Fruit fly (Drosophila melanogaster) whole organism, embryonic: ENCODE measurements around the gene tra.

ENCODE experiments used
- BEAF-32 ChIP-seq: fragments of 200-800 bp; sonication (Bioruptor generic); optimal IDR thresholded peaks from 3 replicates; lab custom pipeline; 2017; ENCODE audit warnings: missing biosample characterization, missing genetic modification characterization, mild to moderate bottlenecking, moderate library complexity, missing genetic modification reagents
- CG10267 ChIP-seq: fragments of 200-800 bp; sonication (Bioruptor generic); optimal IDR thresholded peaks from 2 replicates; lab custom pipeline; 2018; ENCODE audit warnings: missing biosample characterization, mild to moderate bottlenecking, missing genetic modification characterization, moderate library complexity
- CG10274 ChIP-seq: fragments of 200-800 bp; sonication (Bioruptor generic); optimal IDR thresholded peaks from 3 replicates; lab custom pipeline; 2017; ENCODE audit warnings: missing biosample characterization, mild to moderate bottlenecking, missing genetic modification characterization
- CG10543 ChIP-seq: fragments of 200-800 bp; sonication (Bioruptor generic); optimal IDR thresholded peaks from 3 replicates; lab custom pipeline; 2017; ENCODE audit warnings: missing biosample characterization, mild to moderate bottlenecking, missing genetic modification characterization, moderate library complexity
- CG11398 ChIP-seq: fragments of 200-800 bp; sonication (Bioruptor generic); optimal IDR thresholded peaks from 2 replicates; lab custom pipeline; 2016; ENCODE audit warnings: missing biosample characterization, missing genetic modification characterization
- CG12104 ChIP-seq: fragments of 200-800 bp; sonication (Bioruptor generic); optimal IDR thresholded peaks from 3 replicates; lab custom pipeline; 2016; ENCODE audit warnings: missing biosample characterization, missing genetic modification characterization
- CG14014 ChIP-seq: fragments of 200-800 bp; sonication (Bioruptor generic); IDR thresholded peaks from 2 replicates; pipeline ENCODE4 v1.3.6; 2022; ENCODE audit warnings: missing biosample characterization, missing genetic modification characterization
- CG14441 ChIP-seq: fragments of 200-800 bp; sonication (Bioruptor generic); IDR thresholded peaks from 2 replicates; pipeline ENCODE4 v1.3.6; 2022; ENCODE audit warnings: missing biosample characterization, missing genetic modification characterization
- CG14667 ChIP-seq: fragments of 200-800 bp; sonication (Bioruptor generic); IDR thresholded peaks from 2 replicates; pipeline ENCODE4 v1.3.6; 2022; ENCODE audit warnings: missing biosample characterization, missing genetic modification characterization
- CG15073 ChIP-seq: fragments of 200-800 bp; sonication (Bioruptor generic); optimal IDR thresholded peaks from 2 replicates; lab custom pipeline; 2016; ENCODE audit warnings: missing biosample characterization, missing genetic modification characterization
- CG15601 ChIP-seq: fragments of 200-800 bp; sonication (Bioruptor generic); optimal IDR thresholded peaks from 3 replicates; lab custom pipeline; 2019; ENCODE audit warnings: missing biosample characterization, mild to moderate bottlenecking, missing genetic modification characterization, moderate library complexity
- CG17359 ChIP-seq: fragments of 200-800 bp; sonication (Bioruptor generic); optimal IDR thresholded peaks from 3 replicates; lab custom pipeline; 2018; ENCODE audit warnings: missing biosample characterization, mild to moderate bottlenecking, missing genetic modification characterization, moderate library complexity
- CG1832 ChIP-seq: fragments of 200-800 bp; sonication (Bioruptor generic); optimal IDR thresholded peaks from 2 replicates; lab custom pipeline; 2017; ENCODE audit warnings: missing biosample characterization, mild to moderate bottlenecking, missing genetic modification characterization, inconsistent platforms
- CG2129 ChIP-seq: fragments of 200-800 bp; sonication (Bioruptor generic); IDR thresholded peaks from 2 replicates; pipeline ENCODE4 v1.3.6; 2022; ENCODE audit warnings: missing biosample characterization, missing genetic modification characterization; ENCODE audit not compliant: partially characterized antibody
- CG31388 ChIP-seq: fragments of 200-800 bp; sonication (Bioruptor generic); optimal IDR thresholded peaks from 2 replicates; lab custom pipeline; 2016; ENCODE audit warnings: missing biosample characterization, missing genetic modification characterization
- CG32772 ChIP-seq: fragments of 200-800 bp; sonication (Bioruptor generic); IDR thresholded peaks from 2 replicates; pipeline ENCODE4 v1.3.6; 2022; ENCODE audit warnings: missing biosample characterization, missing genetic modification characterization
- CG3838 ChIP-seq: fragments of 200-800 bp; sonication (Bioruptor generic); optimal IDR thresholded peaks from 3 replicates; lab custom pipeline; 2016; ENCODE audit warnings: missing biosample characterization, missing genetic modification characterization
- CG4360 ChIP-seq: fragments of 200-800 bp; sonication (Bioruptor generic); IDR thresholded peaks from 2 replicates; pipeline ENCODE4 v1.3.6; 2022; ENCODE audit warnings: missing biosample characterization, missing genetic modification characterization
- CG4424 ChIP-seq: fragments of 200-800 bp; sonication (Bioruptor generic); optimal IDR thresholded peaks from 3 replicates; lab custom pipeline; 2016; ENCODE audit warnings: missing biosample characterization, missing genetic modification characterization
- CG6683 ChIP-seq: fragments of 200-800 bp; sonication (Bioruptor generic); optimal IDR thresholded peaks from 2 replicates; lab custom pipeline; 2017; ENCODE audit warnings: missing biosample characterization, mild to moderate bottlenecking, missing genetic modification characterization, missing genetic modification reagents
- CG7372 ChIP-seq: fragments of 200-800 bp; sonication (Bioruptor generic); IDR thresholded peaks from 2 replicates; pipeline ENCODE4 v1.3.6; 2022; ENCODE audit warnings: missing biosample characterization, missing genetic modification characterization
- CG7839 ChIP-seq: fragments of 200-800 bp; sonication (Bioruptor generic); optimal IDR thresholded peaks from 3 replicates; lab custom pipeline; 2018; ENCODE audit warnings: missing biosample characterization, mild to moderate bottlenecking, missing genetic modification characterization, moderate library complexity
- CG9727 ChIP-seq: fragments of 200-800 bp; sonication (Bioruptor generic); optimal IDR thresholded peaks from 3 replicates; lab custom pipeline; 2017; ENCODE audit warnings: missing biosample characterization, mild to moderate bottlenecking, missing genetic modification characterization
- Drgx ChIP-seq: fragments of 200-800 bp; sonication (Bioruptor generic); IDR thresholded peaks from 2 replicates; pipeline ENCODE4 v1.3.6; 2022; ENCODE audit warnings: missing biosample characterization, missing genetic modification characterization
- Ets97D ChIP-seq: fragments of 200-800 bp; sonication (Bioruptor generic); optimal IDR thresholded peaks from 3 replicates; lab custom pipeline; 2016; ENCODE audit warnings: missing biosample characterization, missing genetic modification characterization
- Fer2 ChIP-seq: fragments of 200-800 bp; sonication (Bioruptor generic); optimal IDR thresholded peaks from 2 replicates; lab custom pipeline; 2018; ENCODE audit warnings: missing biosample characterization, mild to moderate bottlenecking, missing genetic modification characterization, moderate library complexity
- Hmr ChIP-seq: fragments of 200-800 bp; sonication (Bioruptor generic); optimal IDR thresholded peaks from 3 replicates; lab custom pipeline; 2017; ENCODE audit warnings: mild to moderate bottlenecking, missing biosample characterization, missing genetic modification reagents, missing genetic modification characterization
- Hr39 ChIP-seq: fragments of >200 bp; optimal IDR thresholded peaks from 2 replicates; lab custom pipeline; 2017
- Kr ChIP-seq: fragments of 200-800 bp; sonication (Bioruptor generic); optimal IDR thresholded peaks from 2 replicates; lab custom pipeline; 2017; ENCODE audit warnings: missing biosample characterization, mild to moderate bottlenecking, missing genetic modification characterization
- Mad ChIP-seq: fragments of 200-800 bp; sonication (Bioruptor generic); optimal IDR thresholded peaks from 2 replicates; lab custom pipeline; 2016; ENCODE audit warnings: missing biosample characterization, missing genetic modification characterization
- Med ChIP-seq: fragments of 200-800 bp; sonication (Bioruptor generic); peaks from one replicate; lab custom pipeline; 2016; ENCODE audit warnings: missing biosample characterization, missing genetic modification characterization, mild to moderate bottlenecking, inconsistent platforms, moderate library complexity
- NC2β ChIP-seq: fragments of 200-800 bp; sonication (Bioruptor generic); optimal IDR thresholded peaks from 2 replicates; lab custom pipeline; 2016; ENCODE audit warnings: missing biosample characterization, missing genetic modification characterization
- YL-1 ChIP-seq: fragments of 200-800 bp; sonication (Bioruptor generic); optimal IDR thresholded peaks from 3 replicates; lab custom pipeline; 2017; ENCODE audit warnings: missing biosample characterization, mild to moderate bottlenecking, missing genetic modification characterization
- bigmax ChIP-seq: fragments of 200-800 bp; sonication (Bioruptor generic); optimal IDR thresholded peaks from 2 replicates; lab custom pipeline; 2018; ENCODE audit warnings: missing biosample characterization, mild to moderate bottlenecking, missing genetic modification characterization
- cas ChIP-seq: fragments of 200-800 bp; sonication (Bioruptor generic); IDR thresholded peaks from 2 replicates; pipeline ENCODE4 v1.3.6; 2022; ENCODE audit warnings: missing biosample characterization, missing genetic modification characterization
- danr ChIP-seq: fragments of 200-800 bp; sonication (Bioruptor generic); IDR thresholded peaks from 2 replicates; pipeline ENCODE4 v1.3.6; 2022; ENCODE audit warnings: missing biosample characterization, missing genetic modification characterization
- en ChIP-seq: fragments of 200-800 bp; sonication (Bioruptor generic); optimal IDR thresholded peaks from 2 replicates; lab custom pipeline; 2016; ENCODE audit warnings: missing biosample characterization, missing genetic modification characterization
- fu2 ChIP-seq: fragments of 200-800 bp; sonication (Bioruptor generic); optimal IDR thresholded peaks from 2 replicates; lab custom pipeline; 2016; ENCODE audit warnings: missing biosample characterization, missing genetic modification characterization
- gsb-n ChIP-seq: fragments of 200-800 bp; sonication (Bioruptor generic); optimal IDR thresholded peaks from 3 replicates; lab custom pipeline; 2018; ENCODE audit warnings: missing biosample characterization, mild to moderate bottlenecking, missing genetic modification characterization
- kay ChIP-seq: fragments of 200-800 bp; sonication (Bioruptor generic); optimal IDR thresholded peaks from 2 replicates; lab custom pipeline; 2016; ENCODE audit warnings: missing biosample characterization, missing genetic modification characterization
- lola ChIP-seq, 3 experiments: fragments of >200 bp in 2 of 3; fragments of 200-800 bp in 1 of 3; sonication (Bioruptor generic) in 1 of 3; optimal IDR thresholded peaks; 2 replicates each; lab custom pipeline; 2017 to 2019; ENCODE audit warnings: missing biosample characterization in 3 of 3, missing genetic modification characterization in 3 of 3, mild to moderate bottlenecking in 1 of 3, moderate library complexity in 1 of 3
- mld ChIP-seq: fragments of 200-800 bp; sonication (Bioruptor generic); IDR thresholded peaks from 3 replicates; pipeline ENCODE4 v1.3.6; 2022; ENCODE audit warnings: missing biosample characterization, missing genetic modification characterization; ENCODE audit not compliant: partially characterized antibody
- nerfin-1 ChIP-seq: fragments of 200-800 bp; sonication (Bioruptor generic); optimal IDR thresholded peaks from 3 replicates; lab custom pipeline; 2019; ENCODE audit warnings: missing biosample characterization, mild to moderate bottlenecking, missing genetic modification characterization, moderate library complexity
- pnt ChIP-seq: fragments of 200-800 bp; sonication (Bioruptor generic); optimal IDR thresholded peaks from 3 replicates; lab custom pipeline; 2016; ENCODE audit warnings: missing biosample characterization, missing genetic modification characterization
- ro ChIP-seq: fragments of 200-800 bp; sonication (Bioruptor generic); IDR thresholded peaks from 2 replicates; pipeline ENCODE4 v1.3.6; 2022; ENCODE audit warnings: missing biosample characterization, missing genetic modification characterization
- ssp ChIP-seq: fragments of 200-800 bp; sonication (Bioruptor generic); IDR thresholded peaks from 2 replicates; pipeline ENCODE4 v1.3.6; 2022; ENCODE audit warnings: missing biosample characterization, missing genetic modification characterization
- stc ChIP-seq: fragments of 200-800 bp; sonication (Bioruptor generic); IDR thresholded peaks from 2 replicates; pipeline ENCODE4 v1.3.6; 2022; ENCODE audit warnings: missing biosample characterization, missing genetic modification characterization
- tin ChIP-seq: fragments of 200-800 bp; sonication (Bioruptor generic); optimal IDR thresholded peaks from 3 replicates; lab custom pipeline; 2016; ENCODE audit warnings: missing biosample characterization, missing genetic modification characterization
- tll ChIP-seq, 2 experiments: fragments of 200-800 bp in 1 of 2; fragments of >200 bp in 1 of 2; sonication (Bioruptor generic) in 1 of 2; optimal IDR thresholded peaks; 2 replicates each; lab custom pipeline; 2017 to 2019; ENCODE audit warnings: missing biosample characterization in 2 of 2, missing genetic modification characterization in 2 of 2, mild to moderate bottlenecking in 1 of 2, moderate library complexity in 1 of 2
- toy ChIP-seq: fragments of 200-800 bp; sonication (Bioruptor generic); IDR thresholded peaks from 2 replicates; pipeline ENCODE4 v1.3.6; 2022; ENCODE audit warnings: missing biosample characterization, missing genetic modification characterization
- trh ChIP-seq: fragments of 200-800 bp; sonication (Bioruptor generic); optimal IDR thresholded peaks from 2 replicates; lab custom pipeline; 2016; ENCODE audit warnings: missing biosample characterization, missing genetic modification characterization
- yki ChIP-seq: fragments of >200 bp; optimal IDR thresholded peaks from 3 replicates; lab custom pipeline; 2018

Gene tra

DNA sequence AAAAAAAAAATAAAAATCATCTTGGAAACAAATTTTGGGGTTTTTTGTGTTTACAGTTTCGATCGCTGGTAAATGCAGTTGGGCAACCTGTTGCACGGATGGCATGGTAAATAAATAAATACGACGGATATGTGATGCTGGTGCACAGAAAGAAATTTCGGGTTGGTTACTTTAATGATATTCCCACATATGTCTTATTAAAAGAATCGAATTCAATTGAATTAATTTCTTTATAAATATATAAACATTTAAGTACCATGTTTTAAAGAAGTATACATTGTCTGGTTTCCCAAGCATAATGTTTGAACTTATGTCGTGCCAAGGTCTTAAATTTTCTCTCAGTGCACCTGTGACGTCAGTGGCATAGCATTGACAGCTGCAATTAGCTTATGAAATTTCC lies 23.4 kb downstream of the tra start (continued):
- TF ChIP-seq CG31388 (GFP tag; lab: Kevin White, UChicago) (no peak), Hmr (GFP tag; lab: Kevin White, UChicago) (no peak), CG7839 (peak; percentile 73), CG10274 (GFP tag; lab: Kevin White, UChicago) (no peak), stc (GFP tag; lab: Robert Waterston, UW) (peak; percentile 56), CG10543 (peak; percentile 33), Kr (GFP tag; lab: Kevin White, UChicago) (no peak), CG32772 (GFP tag; lab: Robert Waterston, UW) (no peak), toy (GFP tag; lab: Robert Waterston, UW) (no peak), pnt (GFP tag; lab: Kevin White, UChicago) (no peak), YL-1 (GFP tag; lab: Kevin White, UChicago) (peak; percentile 8), yki (lab: Kevin White, UChicago) (no peak), tin (GFP tag; lab: Kevin White, UChicago) (peak; percentile 44), CG9727 (GFP tag; lab: Kevin White, UChicago) (peak; percentile 53), ssp (GFP tag; lab: Robert Waterston, UW) (0 out of 2 replicates have a peak, but pooled peaks have one; percentile 30), CG6683 (no peak), tll (GFP tag; optimal IDR thresholded peaks at IDR 0.05; lab: Kevin White, UChicago) (no peak), danr (no peak), Fer2 (tag; lab: Kevin White, UChicago) (peak; percentile 12), CG7372 (GFP tag; lab: Robert Waterston, UW) (no peak), BEAF-32 (GFP tag; lab: Kevin White, UChicago) (no peak), Ets97D (GFP tag; lab: Kevin White, UChicago) (no peak), mld (GFP tag; lab: Robert Waterston, UW) (no peak), ro (GFP tag; lab: Robert Waterston, UW) (no peak), CG14667 (no peak), en (GFP tag; lab: Kevin White, UChicago) (no peak), gsb-n (peak; percentile 61), CG15073 (GFP tag; lab: Kevin White, UChicago) (no peak), CG3838 (no peak), CG17359 (peak; percentile 78), CG12104 (GFP tag; lab: Kevin White, UChicago) (peak; percentile 9), kay (GFP tag; lab: Kevin White, UChicago) (no peak), Mad (GFP tag; lab: Kevin White, UChicago) (no peak), lola (GFP tag; optimal IDR thresholded peaks at IDR 0.05; lab: Kevin White, UChicago) (peak in 1 of 3 experiments; percentile 70), Drgx (GFP tag; lab: Robert Waterston, UW) (no peak), CG1832 (GFP tag; lab: Kevin White, UChicago) (no peak), CG14441 (GFP tag; lab: Robert Waterston, UW) (0 out of 2 replicates have a peak, but pooled peaks have one; percentile 52), Hr39 (lab: Kevin White, UChicago) (no peak), CG4424 (GFP tag; lab: Kevin White, UChicago) (peak; percentile 65), CG15601 (tag; lab: Kevin White, UChicago) (peak; percentile 73), CG11398 (GFP tag; lab: Kevin White, UChicago) (no peak), CG10267 (tag; lab: Kevin White, UChicago) (peak; percentile 67), nerfin-1 (tag; lab: Kevin White, UChicago) (peak; percentile 71), fu2 (no peak), NC2β (GFP tag; lab: Kevin White, UChicago) (no peak), CG2129 (GFP tag; lab: Robert Waterston, UW) (no peak), Med (GFP tag; lab: Kevin White, UChicago) (peak; percentile 39), bigmax (GFP tag; lab: Kevin White, UChicago) (no peak), CG4360 (GFP tag; lab: Robert Waterston, UW) (peak; percentile 37; the same call in 1 of the 2 replicates), cas (GFP tag; lab: Robert Waterston, UW) (no peak), trh (GFP tag; lab: Kevin White, UChicago) (no peak), CG14014 (GFP tag; lab: Robert Waterston, UW) (0 out of 2 replicates have a peak, but pooled peaks have one; percentile 39)
